Fruit fly (Drosophila melanogaster): ENCODE measurements around the gene Obp83b.

Gene Obp83b

dm6 chr3R:6007123-6008000 lies 30.7 kb upstream of the Obp83b start (continued):
- peak; percentile 32 for TF ChIP-seq net (GFP tag; optimal IDR thresholded peaks at IDR 0.05)
- peak; percentile 53 for TF ChIP-seq vri (GFP tag; optimal IDR thresholded peaks at IDR 0.05)
- TF ChIP-seq Blimp-1 (GFP tag; optimal IDR thresholded peaks at IDR 0.05), result peak; percentile 26
- TF ChIP-seq Ets96B (tag; optimal IDR thresholded peaks at IDR 0.05), result peak; percentile 24
- TF ChIP-seq Hr4 (GFP tag; optimal IDR thresholded peaks at IDR 0.05), result peak; percentile 4
- no peak for TF ChIP-seq CG11902 (GFP tag; optimal IDR thresholded peaks at IDR 0.05)
- TF ChIP-seq CG8319 (GFP tag; optimal IDR thresholded peaks at IDR 0.05), result no peak
- no peak for TF ChIP-seq Eip93F (GFP tag; optimal IDR thresholded peaks at IDR 0.05)
- no peak for TF ChIP-seq Ets21C (GFP tag; optimal IDR thresholded peaks at IDR 0.05)
- no peak for TF ChIP-seq CG8119 (GFP tag; IDR thresholded peaks at IDR 0.05)
- peak; percentile 42 for TF ChIP-seq spab (GFP tag; optimal IDR thresholded peaks at IDR 0.05)
- TF ChIP-seq Sox15 (GFP tag; optimal IDR thresholded peaks at IDR 0.05), result no peak
- TF ChIP-seq ss (GFP tag; optimal IDR thresholded peaks at IDR 0.05), result peak; percentile 76 to 78
- TF ChIP-seq salr (GFP tag; optimal IDR thresholded peaks at IDR 0.05), result peak in 1 of 2 experiments; percentile 55
- TF ChIP-seq CG6163 (GFP tag; IDR thresholded peaks at IDR 0.05), result peak; percentile 67
- TF ChIP-seq CG4318 (GFP tag; optimal IDR thresholded peaks at IDR 0.05), result no peak
- no peak for TF ChIP-seq Gug (GFP tag; IDR thresholded peaks at IDR 0.05)
- no peak for TF ChIP-seq CG7368 (GFP tag; optimal IDR thresholded peaks at IDR 0.05)
- TF ChIP-seq CG34406 (GFP tag; optimal IDR thresholded peaks at IDR 0.05), result no peak
- TF ChIP-seq CG32006 (GFP tag; optimal IDR thresholded peaks at IDR 0.05), result no peak
- TF ChIP-seq OdsH (GFP tag; optimal IDR thresholded peaks at IDR 0.05), result no peak
- TF ChIP-seq achi (GFP tag; optimal IDR thresholded peaks at IDR 0.05), result no peak
- peak; percentile 11 for TF ChIP-seq fd59A (GFP tag; optimal IDR thresholded peaks at IDR 0.05)
- TF ChIP-seq CG6854 (GFP tag; optimal IDR thresholded peaks at IDR 0.05), result peak; percentile 38
- TF ChIP-seq Lpt (GFP tag; optimal IDR thresholded peaks at IDR 0.05), result peak; percentile 63
- TF ChIP-seq Eip78C (GFP tag), result peak; percentile 74
- TF ChIP-seq CG31627 (GFP tag; optimal IDR thresholded peaks at IDR 0.05), result no peak
- TF ChIP-seq topi (GFP tag; optimal IDR thresholded peaks at IDR 0.05), result peak; percentile 1

dm6 chr3R:6006595-6006994 lies 30.0 kb upstream of the Obp83b start:
- TF ChIP-seq CG1621 (tag; optimal IDR thresholded peaks at IDR 0.05), result no peak
- peak; percentile 13 for TF ChIP-seq svp (GFP tag)
- no peak for TF ChIP-seq Hr38 (GFP tag; optimal IDR thresholded peaks at IDR 0.05)

- no peak for TF ChIP-seq CG8319 (GFP tag; optimal IDR thresholded peaks at IDR 0.05)
- TF ChIP-seq eg (GFP tag; IDR thresholded peaks at IDR 0.05), result no peak
- no peak for TF ChIP-seq net (GFP tag; optimal IDR thresholded peaks at IDR 0.05)
- no peak for TF ChIP-seq CG32006 (GFP tag; optimal IDR thresholded peaks at IDR 0.05)
- TF ChIP-seq topi (GFP tag; optimal IDR thresholded peaks at IDR 0.05), result no peak
- TF ChIP-seq salr (GFP tag; optimal IDR thresholded peaks at IDR 0.05), result no peak
- no peak for TF ChIP-seq Gug (GFP tag; IDR thresholded peaks at IDR 0.05)
- TF ChIP-seq cyc (GFP tag; optimal IDR thresholded peaks at IDR 0.05), result no peak
- TF ChIP-seq CG6792 (GFP tag; optimal IDR thresholded peaks at IDR 0.05), result no peak
- TF ChIP-seq CG6276 (GFP tag; optimal IDR thresholded peaks at IDR 0.05), result no peak
- TF ChIP-seq Sox15 (GFP tag; optimal IDR thresholded peaks at IDR 0.05), result no peak
- no peak for TF ChIP-seq Sox14 (GFP tag; optimal IDR thresholded peaks at IDR 0.05)
- no peak for TF ChIP-seq spab (GFP tag; optimal IDR thresholded peaks at IDR 0.05)
- no peak for TF ChIP-seq Hr4 (GFP tag; optimal IDR thresholded peaks at IDR 0.05)
- no peak for TF ChIP-seq CG31627 (GFP tag; optimal IDR thresholded peaks at IDR 0.05)
- no peak for TF ChIP-seq CG11902 (GFP tag; optimal IDR thresholded peaks at IDR 0.05)
- no peak for TF ChIP-seq ss (GFP tag; optimal IDR thresholded peaks at IDR 0.05)
Observed at dm6 chr3R:5998831-5999230, 22.2 kb upstream of the Obp83b start.

Data from whole organism, prepupa.